Worm (Caenorhabditis elegans): ENCODE results near the gene srg-50.

Gene srg-50

ce11 chrIV:7083382-7083784 lies 8.4 kb upstream of the srg-50 start, which contains the start of gene Y43B11AR.3 (continued):
- TF ChIP-seq fos-1 (tag; optimal IDR thresholded peaks at IDR 0.05) (no peak), T20F7.1 (GFP tag; optimal IDR thresholded peaks at IDR 0.05) (no peak), pqm-1 (tag; optimal IDR thresholded peaks at IDR 0.05) (no peak), lin-29 (GFP tag; IDR thresholded peaks at IDR 0.05) (no peak), ZK337.2 (GFP tag; IDR thresholded peaks at IDR 0.05) (no peak), daf-19 (GFP tag; conservative IDR thresholded peaks at IDR 0.05) (no peak; the same call in 1 of the 2 replicates), nhr-28 (tag; optimal IDR thresholded peaks at IDR 0.05) (no peak), pha-4 (GFP tag; IDR thresholded peaks at IDR 0.05) (peak; percentile 46; the same call in 1 of the 2 replicates), pha-4 (tag; optimal IDR thresholded peaks at IDR 0.05) (no peak), F37D6.2 (tag; optimal IDR thresholded peaks at IDR 0.05) (no peak), cey-2 (tag; optimal IDR thresholded peaks at IDR 0.05; ENCODE audit: borderline replicate concordance, insufficient read depth) (no peak), F49E8.2 (tag; optimal IDR thresholded peaks at IDR 0.05; ENCODE audit: borderline replicate concordance) (peak; percentile 95), hlh-11 (tag; optimal IDR thresholded peaks at IDR 0.05) (no peak), Y75B8A.6 (GFP tag; IDR thresholded peaks at IDR 0.05) (peak; percentile 31; the same call in 1 of the 2 replicates), nhr-41 (GFP tag; IDR thresholded peaks at IDR 0.05) (no peak), nhr-48 (tag; optimal IDR thresholded peaks at IDR 0.05) (no peak), Y105C5A.15 (GFP tag; IDR thresholded peaks at IDR 0.05) (peak; percentile 64; the same call in 1 of the 2 replicates), dpl-1 (GFP tag; optimal IDR thresholded peaks at IDR 0.05) (no peak), lin-39 (tag; optimal IDR thresholded peaks at IDR 0.05) (no peak), nhr-6 (tag; optimal IDR thresholded peaks at IDR 0.05) (no peak), snpc-4 (tag; optimal IDR thresholded peaks at IDR 0.05) (no peak), rbr-2 (tag; optimal IDR thresholded peaks at IDR 0.05) (no peak), nhr-25 (tag; optimal IDR thresholded peaks at IDR 0.05; ENCODE audit: borderline replicate concordance, insufficient read depth) (no peak), unc-62 (GFP tag; optimal IDR thresholded peaks at IDR 0.05 in 1 of 2) (no peak), unc-62 (tag; optimal IDR thresholded peaks at IDR 0.05) (no peak), madf-9 (GFP tag; conservative IDR thresholded peaks at IDR 0.05) (no peak), ztf-11 (tag; optimal IDR thresholded peaks at IDR 0.05) (no peak), D1046.2 (GFP tag; IDR thresholded peaks at IDR 0.05) (no peak), hlh-30 (tag; optimal IDR thresholded peaks at IDR 0.05; ENCODE audit: insufficient read depth) (no peak), spr-1 (tag; optimal IDR thresholded peaks at IDR 0.05) (peak; percentile 32), F26F4.8 (GFP tag; conservative IDR thresholded peaks at IDR 0.05) (peak; percentile 35; the same call in 1 of the 2 replicates), nhr-10 (tag; optimal IDR thresholded peaks at IDR 0.05) (no peak), mxl-3 (GFP tag; optimal IDR thresholded peaks at IDR 0.05) (no peak), Y5F2A.4 (GFP tag; optimal IDR thresholded peaks at IDR 0.05) (no peak), egl-43 (GFP tag; IDR thresholded peaks at IDR 0.05) (no peak; the same call in 1 of the 2 replicates), sdz-12 (GFP tag; optimal IDR thresholded peaks at IDR 0.05) (no peak), jun-1 (tag; optimal IDR thresholded peaks at IDR 0.05) (no peak), dmd-6 (GFP tag; IDR thresholded peaks at IDR 0.05) (no peak), lin-1 (GFP tag; IDR thresholded peaks at IDR 0.05) (peak; percentile 69; the same call in 1 of the 2 replicates), zfp-3 (GFP tag; conservative IDR thresholded peaks at IDR 0.05) (peak; percentile 24; the same call in 1 of the 2 replicates), php-3 (GFP tag; IDR thresholded peaks at IDR 0.05) (no peak), lir-3 (tag; optimal IDR thresholded peaks at IDR 0.05) (no peak), unc-39 (tag; optimal IDR thresholded peaks at IDR 0.05) (no peak), nhr-11 (tag; optimal IDR thresholded peaks at IDR 0.05) (no peak), aly-2 (tag; optimal IDR thresholded peaks at IDR 0.05) (no peak), mdl-1 (tag; optimal IDR thresholded peaks at IDR 0.05) (no peak), duxl-1 (tag; optimal IDR thresholded peaks at IDR 0.05; ENCODE audit: poor library complexity) (peak; percentile 22), ceh-32 (tag; optimal IDR thresholded peaks at IDR 0.05; ENCODE audit: poor library complexity) (no peak), ces-1 (GFP tag; optimal IDR thresholded peaks at IDR 0.05) (no peak), lsy-2 (tag; optimal IDR thresholded peaks at IDR 0.05) (no peak), F10B5.3 (tag; optimal IDR thresholded peaks at IDR 0.05) (no peak)
